Fruit fly (Drosophila melanogaster): ENCODE data around the gene FucTD.

- TF ChIP-seq Sp1 (GFP tag; optimal IDR thresholded peaks at IDR 0.05) (no peak), Hr83 (GFP tag; optimal IDR thresholded peaks at IDR 0.05; ENCODE audit: poor library complexity, severe bottlenecking) (no peak), Rel (GFP tag; optimal IDR thresholded peaks at IDR 0.05) (no peak), Rel (tag; optimal IDR thresholded peaks at IDR 0.05) (no peak), CG32264 (GFP tag; optimal IDR thresholded peaks at IDR 0.05) (no peak), OdsH (GFP tag; optimal IDR thresholded peaks at IDR 0.05) (no peak), pan (optimal IDR thresholded peaks at IDR 0.05) (no peak), foxo (GFP tag; optimal IDR thresholded peaks at IDR 0.05) (no peak), br (GFP tag; optimal IDR thresholded peaks at IDR 0.05) (no peak), N (GFP tag; optimal IDR thresholded peaks at IDR 0.05) (no peak), Mio (GFP tag; optimal IDR thresholded peaks at IDR 0.05) (no peak), psq (GFP tag; optimal IDR thresholded peaks at IDR 0.05) (no peak), woc (GFP tag; optimal IDR thresholded peaks at IDR 0.05) (no peak)
Observed at dm6 chr3L:1404549-1404948, 11.5 kb upstream of the FucTD start.
